Worm (Caenorhabditis elegans): Measurements from ENCODE around the gene oac-55.

oac-55 gene

DNA sequence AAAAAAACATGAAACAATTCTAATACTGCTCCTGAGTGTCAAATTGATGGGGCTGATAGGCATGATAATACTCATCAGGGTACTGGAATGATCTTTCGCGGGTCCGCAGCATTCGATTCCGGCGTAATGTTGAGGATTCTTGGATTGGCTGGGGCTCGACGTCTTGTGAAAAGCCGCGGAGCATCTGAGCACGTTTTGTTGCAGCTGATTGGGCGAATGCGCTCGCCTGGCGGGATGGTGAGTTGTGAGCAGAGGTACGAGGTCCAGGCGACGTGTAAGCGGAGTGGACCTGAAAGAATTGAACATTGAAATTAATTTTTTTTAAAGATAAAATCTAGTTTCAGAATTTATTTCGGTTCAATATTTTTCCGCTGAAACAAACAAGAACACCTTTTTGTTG, 53.1 kb downstream of the oac-55 start:
- TF ChIP-seq unc-62 (GFP tag; optimal IDR thresholded peaks at IDR 0.05), result no peak
- no peak for TF ChIP-seq ceh-83 (GFP tag; optimal IDR thresholded peaks at IDR 0.05)
- no peak for TF ChIP-seq nhr-237 (tag; optimal IDR thresholded peaks at IDR 0.05)
- no peak for TF ChIP-seq ham-2 (GFP tag; optimal IDR thresholded peaks at IDR 0.05)
- TF ChIP-seq M03D4.4 (tag; optimal IDR thresholded peaks at IDR 0.05), result no peak
- no peak for TF ChIP-seq lsy-2 (tag; optimal IDR thresholded peaks at IDR 0.05)
- no peak for TF ChIP-seq tbx-8 (GFP tag; optimal IDR thresholded peaks at IDR 0.05)
- no peak for TF ChIP-seq pha-4 (tag; optimal IDR thresholded peaks at IDR 0.05)
- no peak for TF ChIP-seq blmp-1 (tag; optimal IDR thresholded peaks at IDR 0.05)
- TF ChIP-seq ceh-39 (tag; optimal IDR thresholded peaks at IDR 0.05), result no peak

DNA sequence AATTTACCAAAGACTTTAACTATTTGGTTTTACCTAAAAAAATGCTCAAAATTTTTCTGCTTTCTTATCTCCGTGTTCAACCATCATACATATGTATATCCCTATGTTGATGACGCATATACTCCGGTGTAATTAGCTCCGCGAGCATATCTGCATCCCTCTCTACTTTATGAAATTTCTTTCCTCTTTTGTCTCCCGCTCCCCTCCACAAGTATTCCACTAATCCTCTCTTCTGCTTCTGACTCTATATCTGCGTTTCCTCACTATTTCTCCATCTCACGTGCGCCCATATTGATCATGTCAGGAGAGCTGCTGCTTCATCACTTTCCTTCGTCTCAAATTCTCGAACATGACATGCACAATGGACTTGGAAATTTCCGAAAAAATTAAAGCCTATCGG, 54.0 kb downstream of the oac-55 start, which contains the start of gene H10D18.1:
TSS of gene H10D18.1 (plus strand) at position 277 of the 400 bp plus-strand sequence.
- TF ChIP-seq unc-39 (tag; optimal IDR thresholded peaks at IDR 0.05) (no peak), mls-2 (tag; optimal IDR thresholded peaks at IDR 0.05) (no peak), lin-32 (GFP tag; optimal IDR thresholded peaks at IDR 0.05) (no peak), nhr-28 (tag; optimal IDR thresholded peaks at IDR 0.05) (no peak), tbx-8 (GFP tag; optimal IDR thresholded peaks at IDR 0.05) (no peak), ces-1 (GFP tag; optimal IDR thresholded peaks at IDR 0.05) (peak; percentile 22)

Data from whole organism, mixed stage, embryonic.